Worm (Caenorhabditis elegans) whole organism, L4 larva: ENCODE data around the gene srw-40.
A peak's percentile ranks its signal among the peaks of the same experiment; 100 is the strongest.

Experiments
- F44E2.7 ChIP-seq: fragments of 200-800 bp; sonication (Bioruptor generic); IDR thresholded peaks from 2 replicates; pipeline ENCODE4 v2.1.2; 2022; ENCODE audit warnings: missing genetic modification characterization, missing compliant biosample characterization
- T20F7.1 ChIP-seq: fragments of 200-800 bp; sonication (Bioruptor generic); optimal IDR thresholded peaks from 2 replicates; lab custom pipeline; 2018; ENCODE audit warnings: mild to moderate bottlenecking, missing genetic modification characterization, missing compliant biosample characterization
- T26A8.4 ChIP-seq: fragments of 200-800 bp; sonication (Bioruptor generic); IDR thresholded peaks from 2 replicates; pipeline ENCODE4 v1.3.6; 2022; ENCODE audit warnings: missing genetic modification characterization, missing compliant biosample characterization
- Y5F2A.4 ChIP-seq: fragments of 200-800 bp; sonication (Bioruptor generic); optimal IDR thresholded peaks from 2 replicates; lab custom pipeline; 2018; ENCODE audit warnings: mild to moderate bottlenecking, missing genetic modification characterization, missing compliant biosample characterization
- ZK337.2 ChIP-seq: fragments of 200-800 bp; sonication (Bioruptor generic); IDR thresholded peaks from 2 replicates; pipeline ENCODE4 v1.3.6; 2022; ENCODE audit warnings: missing genetic modification reagents, missing genetic modification characterization, missing compliant biosample characterization
- aha-1 ChIP-seq: fragments of 150-350 bp; peaks from one replicate; lab custom pipeline; 2014; ENCODE audit warnings: missing biosample characterization, missing genetic modification characterization
- ama-1 ChIP-seq: fragments of 150-350 bp; optimal IDR thresholded peaks from 2 replicates; lab custom pipeline; 2014; ENCODE audit warnings: inconsistent platforms, mixed read lengths
- ceh-28 ChIP-seq: fragments of 150-350 bp; optimal IDR thresholded peaks from 2 replicates; lab custom pipeline; 2014; ENCODE audit warnings: missing biosample characterization, missing genetic modification reagents, missing genetic modification characterization
- ceh-62 ChIP-seq: sonication (generic microtip); optimal IDR thresholded peaks from 2 replicates; lab custom pipeline; 2017; ENCODE audit warnings: missing biosample characterization, missing genetic modification characterization
- ceh-82 ChIP-seq: sonication (generic microtip); optimal IDR thresholded peaks from 2 replicates; lab custom pipeline; 2017; ENCODE audit warnings: missing biosample characterization, missing genetic modification characterization
- ces-1 ChIP-seq: fragments of 150-350 bp; sonication (generic microtip); optimal IDR thresholded peaks from 4 replicates; lab custom pipeline; 2014; ENCODE audit warnings: missing biosample characterization, missing genetic modification reagents, missing genetic modification characterization
- cey-2 ChIP-seq: sonication (generic microtip); optimal IDR thresholded peaks from 3 replicates; lab custom pipeline; 2017; ENCODE audit warnings: missing genetic modification characterization, mild to moderate bottlenecking, missing compliant biosample characterization, antibody characterized with exemption, borderline replicate concordance; ENCODE audit not compliant: insufficient read depth
- daf-8 ChIP-seq: fragments of 200-800 bp; sonication (Bioruptor generic); IDR thresholded peaks from 2 replicates; pipeline ENCODE4 v1.3.6; 2022; ENCODE audit warnings: missing genetic modification characterization, missing compliant biosample characterization
- dpl-1 ChIP-seq: fragments of 150-350 bp; optimal IDR thresholded peaks from 2 replicates; lab custom pipeline; 2014; ENCODE audit warnings: missing biosample characterization, missing genetic modification reagents, missing genetic modification characterization
- dve-1 ChIP-seq: sonication (generic microtip); optimal IDR thresholded peaks from 2 replicates; lab custom pipeline; 2017; ENCODE audit warnings: antibody characterized with exemption, mild to moderate bottlenecking, missing genetic modification characterization, missing compliant biosample characterization; ENCODE audit not compliant: insufficient read depth
- egl-43 ChIP-seq: fragments of 200-800 bp; sonication (Bioruptor generic); IDR thresholded peaks from 2 replicates; pipeline ENCODE4 v1.3.6; 2022; ENCODE audit warnings: missing genetic modification reagents, missing genetic modification characterization, missing compliant biosample characterization
- fkh-10 ChIP-seq: fragments of 150-350 bp; optimal IDR thresholded peaks from 2 replicates; lab custom pipeline; 2014; ENCODE audit warnings: missing biosample characterization, missing genetic modification reagents, missing genetic modification characterization
- fos-1 ChIP-seq: fragments of 150-350 bp; optimal IDR thresholded peaks from 2 replicates; lab custom pipeline; 2014; ENCODE audit warnings: missing biosample characterization, missing genetic modification characterization
- lim-7 ChIP-seq: fragments of 200-800 bp; sonication (Bioruptor generic); IDR thresholded peaks from 2 replicates; pipeline ENCODE4 v1.3.6; 2022; ENCODE audit warnings: missing genetic modification characterization, missing compliant biosample characterization
- lin-29 ChIP-seq: fragments of 200-800 bp; sonication (Bioruptor generic); IDR thresholded peaks from 2 replicates; pipeline ENCODE4 v1.3.6; 2022; ENCODE audit warnings: missing genetic modification reagents, missing genetic modification characterization, missing compliant biosample characterization
- lin-38 ChIP-seq: fragments of 200-800 bp; sonication (Bioruptor generic); IDR thresholded peaks from 2 replicates; pipeline ENCODE4 v1.3.6; 2022; ENCODE audit warnings: missing genetic modification reagents, missing genetic modification characterization, missing compliant biosample characterization
- lin-39 ChIP-seq: fragments of 150-350 bp; optimal IDR thresholded peaks from 2 replicates; lab custom pipeline; 2014; ENCODE audit warnings: missing biosample characterization, missing genetic modification reagents, missing genetic modification characterization
- lsy-2 ChIP-seq, 2 experiments: fragments of 150-350 bp in 1 of 2; sonication (generic microtip) in 1 of 2; optimal IDR thresholded peaks; 2 replicates each; lab custom pipeline; 2014 to 2017; ENCODE audit warnings: missing biosample characterization in 2 of 2, missing genetic modification characterization in 2 of 2
- mep-1 ChIP-seq: fragments of 150-350 bp; sonication (generic microtip); optimal IDR thresholded peaks from 3 replicates; lab custom pipeline; 2014; ENCODE audit warnings: missing biosample characterization, missing genetic modification characterization
- mxl-2 ChIP-seq: fragments of 200-800 bp; sonication (Bioruptor generic); conservative IDR thresholded peaks from 2 replicates; pipeline ENCODE4 v1.3.6; 2022; ENCODE audit warnings: missing genetic modification reagents, missing genetic modification characterization, missing compliant biosample characterization
- nhr-237 ChIP-seq: sonication (generic microtip); optimal IDR thresholded peaks from 2 replicates; lab custom pipeline; 2017; ENCODE audit warnings: missing biosample characterization, missing genetic modification characterization
- nhr-25 ChIP-seq: sonication (generic microtip); optimal IDR thresholded peaks from 2 replicates; lab custom pipeline; 2017; ENCODE audit warnings: missing genetic modification characterization, mild to moderate bottlenecking, missing compliant biosample characterization, antibody characterized with exemption, moderate library complexity, borderline replicate concordance; ENCODE audit not compliant: insufficient read depth
- nhr-77 ChIP-seq: fragments of 150-350 bp; optimal IDR thresholded peaks from 2 replicates; lab custom pipeline; 2014; ENCODE audit warnings: missing biosample characterization, missing genetic modification characterization
- php-3 ChIP-seq: fragments of 200-800 bp; sonication (Bioruptor generic); IDR thresholded peaks from 2 replicates; pipeline ENCODE4 v1.3.6; 2022; ENCODE audit warnings: missing genetic modification reagents, missing genetic modification characterization, missing compliant biosample characterization
- pqm-1 ChIP-seq: sonication (generic microtip); optimal IDR thresholded peaks from 2 replicates; lab custom pipeline; 2017; ENCODE audit warnings: missing biosample characterization, missing genetic modification characterization
- rbr-2 ChIP-seq: sonication (generic microtip); optimal IDR thresholded peaks from 2 replicates; lab custom pipeline; 2016; ENCODE audit warnings: missing genotype, missing genetic modification characterization, missing compliant biosample characterization
- saeg-2 ChIP-seq: fragments of 200-800 bp; sonication (Bioruptor generic); IDR thresholded peaks from 2 replicates; pipeline ENCODE4 v1.3.6; 2022; ENCODE audit warnings: missing genetic modification reagents, missing genetic modification characterization, missing compliant biosample characterization
- sdz-12 ChIP-seq: fragments of 200-800 bp; sonication (Bioruptor generic); optimal IDR thresholded peaks from 2 replicates; lab custom pipeline; 2018; ENCODE audit warnings: mild to moderate bottlenecking, missing genetic modification characterization, missing compliant biosample characterization
- set-16 ChIP-seq: fragments of 200-800 bp; sonication (Bioruptor generic); IDR thresholded peaks from 2 replicates; pipeline ENCODE4 v1.3.6; 2022; ENCODE audit warnings: missing genetic modification reagents, missing genetic modification characterization, missing compliant biosample characterization
- snpc-1.2 ChIP-seq: fragments of 200-800 bp; sonication (Bioruptor generic); IDR thresholded peaks from 2 replicates; pipeline ENCODE4 v1.3.6; 2022; ENCODE audit warnings: missing genetic modification reagents, missing genetic modification characterization, missing compliant biosample characterization
- snpc-4 ChIP-seq: fragments of 150-350 bp; optimal IDR thresholded peaks from 2 replicates; lab custom pipeline; 2014; ENCODE audit warnings: missing biosample characterization, missing genetic modification characterization
- spr-1 ChIP-seq: sonication (generic microtip); optimal IDR thresholded peaks from 2 replicates; lab custom pipeline; 2016; ENCODE audit warnings: mild to moderate bottlenecking, missing genetic modification characterization, missing compliant biosample characterization
- tag-97 ChIP-seq: fragments of 200-800 bp; sonication (Bioruptor generic); IDR thresholded peaks from 2 replicates; pipeline ENCODE4 v1.3.6; 2022; ENCODE audit warnings: missing genetic modification characterization, missing compliant biosample characterization
- unc-130 ChIP-seq: sonication (generic microtip); optimal IDR thresholded peaks from 2 replicates; lab custom pipeline; 2016; ENCODE audit warnings: missing genetic modification reagents, missing genetic modification characterization, missing compliant biosample characterization
- unc-62 ChIP-seq, 3 experiments: fragments of 150-350 bp in 1 of 3; sonication (generic microtip); optimal IDR thresholded peaks in 2 of 3; peaks in 1 of 3; 1 replicate in 1 of 3; 2 replicates in 2 of 3; lab custom pipeline; 2014 to 2017; ENCODE audit warnings: missing biosample characterization in 3 of 3, missing genetic modification characterization in 3 of 3, missing genetic modification reagents in 3 of 3, missing genotype in 1 of 3
- zag-1 ChIP-seq: fragments of 150-350 bp; optimal IDR thresholded peaks from 2 replicates; lab custom pipeline; 2014; ENCODE audit warnings: missing biosample characterization, missing genetic modification characterization
- zip-11 ChIP-seq: fragments of 200-800 bp; sonication (Bioruptor generic); IDR thresholded peaks from 2 replicates; pipeline ENCODE4 v1.3.6; 2022; ENCODE audit warnings: missing genetic modification characterization, missing compliant biosample characterization
- zip-2 ChIP-seq: fragments of 150-350 bp; optimal IDR thresholded peaks from 2 replicates; lab custom pipeline; 2014; ENCODE audit warnings: missing biosample characterization, missing genetic modification characterization
- ztf-11 ChIP-seq: fragments of 150-350 bp; optimal IDR thresholded peaks from 2 replicates; lab custom pipeline; 2014; ENCODE audit warnings: missing biosample characterization, missing genetic modification characterization

srw-40 gene

DNA sequence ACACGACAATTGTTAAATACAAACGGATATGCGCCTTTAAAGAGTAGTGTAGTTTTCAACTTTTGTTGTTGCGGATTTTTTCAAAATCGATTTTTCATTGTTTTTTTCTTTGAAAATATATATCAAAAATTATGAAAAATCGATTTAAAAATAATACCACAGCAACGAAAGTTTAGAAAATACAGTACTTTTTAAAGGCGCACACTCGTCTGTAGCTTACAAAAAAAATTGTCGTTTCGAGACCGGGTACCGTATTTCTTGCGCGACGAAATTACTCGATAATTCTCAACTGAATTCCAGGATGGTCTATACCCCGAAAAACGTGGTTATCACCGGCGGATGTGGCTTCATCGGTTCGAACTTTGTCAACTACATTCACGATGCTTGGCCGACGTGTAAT is 21.1 kb downstream of the srw-40 start, which contains the start of gene rml-4:
Gene rml-4, plus strand, starts transcription at position 301 of the 400 bp plus-strand sequence.
- TF ChIP-seq nhr-25 (tag; lab: Kevin White, UChicago), result no peak
- no peak for TF ChIP-seq lin-29 (GFP tag; lab: Robert Waterston, UW)
- no peak for TF ChIP-seq cey-2 (tag; lab: Kevin White, UChicago)
- no peak for TF ChIP-seq T26A8.4
- TF ChIP-seq mxl-2 (GFP tag; lab: Robert Waterston, UW), result no peak
- no peak for TF ChIP-seq ceh-82 (tag; lab: Kevin White, UChicago)
- TF ChIP-seq zag-1, result no peak
- no peak for TF ChIP-seq nhr-237 (tag; lab: Kevin White, UChicago)
- no peak for TF ChIP-seq lim-7 (GFP tag; lab: Robert Waterston, UW)
- no peak for TF ChIP-seq dve-1 (tag; lab: Kevin White, UChicago)

DNA sequence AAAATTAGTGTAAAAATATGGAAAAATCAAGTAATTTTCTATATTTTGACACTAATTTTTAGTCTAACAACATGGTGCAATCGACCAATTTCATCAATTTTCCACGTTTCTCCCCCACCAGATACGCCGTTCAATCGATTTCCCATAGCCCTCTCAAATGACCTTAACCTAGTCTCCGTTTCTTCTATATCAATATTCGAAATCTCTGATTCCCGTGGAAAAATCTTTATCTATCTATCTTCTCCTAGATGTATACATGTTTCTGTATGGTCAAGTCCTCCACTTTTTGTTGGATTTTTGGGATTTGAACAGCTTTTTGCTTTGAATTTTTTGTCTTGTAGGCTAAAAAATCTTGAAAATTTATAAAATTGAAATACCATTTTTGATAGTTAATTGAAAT is 21.7 kb downstream of the srw-40 start:
- TF ChIP-seq ztf-11 (tag; lab: Kevin White, UChicago), result no peak
- no peak for TF ChIP-seq spr-1
- no peak for TF ChIP-seq F44E2.7
- no peak for TF ChIP-seq ceh-28 (tag; lab: Kevin White, UChicago)
- TF ChIP-seq T20F7.1 (GFP tag; lab: Kevin White, UChicago), result no peak
- TF ChIP-seq set-16 (GFP tag; lab: Robert Waterston, UW), result no peak
- no peak for TF ChIP-seq dpl-1
- TF ChIP-seq egl-43 (GFP tag; lab: Robert Waterston, UW), result no peak
- TF ChIP-seq nhr-77, result no peak

DNA sequence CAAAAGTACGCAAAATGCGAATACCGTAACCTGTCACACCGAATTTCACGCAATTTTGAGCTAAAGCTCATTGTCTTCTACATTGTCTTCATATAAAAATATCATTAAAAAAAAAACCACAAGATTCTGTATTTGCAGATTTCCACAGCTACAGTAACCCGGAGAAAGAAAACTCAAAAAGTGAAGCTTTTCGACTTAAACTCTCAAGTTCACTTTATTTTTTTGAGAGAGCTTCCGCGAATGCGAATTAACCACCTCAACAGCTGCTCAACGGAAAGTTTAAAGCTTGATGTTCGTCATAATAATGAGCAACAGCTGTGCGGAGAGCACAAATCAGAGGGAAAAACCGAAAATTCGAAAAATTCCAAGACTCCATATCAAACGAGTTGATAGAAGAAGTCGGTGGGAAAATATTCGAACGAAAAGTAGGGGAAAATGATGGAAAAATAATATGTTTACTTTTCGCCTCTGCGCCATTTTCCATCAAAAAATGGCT is 22.8 kb downstream of the srw-40 start:
- no peak for TF ChIP-seq zag-1
- no peak for TF ChIP-seq lsy-2 (tag; optimal IDR thresholded peaks at IDR 0.05; lab: Kevin White, UChicago)
- TF ChIP-seq ces-1 (GFP tag; lab: Kevin White, UChicago), result no peak
- no peak for TF ChIP-seq snpc-4 (tag; lab: Kevin White, UChicago)
- no peak for TF ChIP-seq ceh-62 (tag; lab: Kevin White, UChicago)
- peak; percentile 64 for TF ChIP-seq aha-1 (tag; lab: Kevin White, UChicago)
- no peak for TF ChIP-seq snpc-1.2
- TF ChIP-seq ama-1 (lab: Kevin White, UChicago), result no peak
- TF ChIP-seq mxl-2 (GFP tag; lab: Robert Waterston, UW), result no peak
- no peak for TF ChIP-seq ZK337.2 (GFP tag; lab: Robert Waterston, UW)
- no peak for TF ChIP-seq zip-11 (GFP tag; lab: Robert Waterston, UW)
- TF ChIP-seq mep-1 (tag; lab: Kevin White, UChicago), result no peak
- TF ChIP-seq unc-62 (GFP tag; optimal IDR thresholded peaks at IDR 0.05 in 1 of 2; lab: Kevin White, UChicago), result peak in 1 of 2 experiments; percentile 55
- TF ChIP-seq unc-62 (tag; optimal IDR thresholded peaks at IDR 0.05; lab: Kevin White, UChicago), result no peak

DNA sequence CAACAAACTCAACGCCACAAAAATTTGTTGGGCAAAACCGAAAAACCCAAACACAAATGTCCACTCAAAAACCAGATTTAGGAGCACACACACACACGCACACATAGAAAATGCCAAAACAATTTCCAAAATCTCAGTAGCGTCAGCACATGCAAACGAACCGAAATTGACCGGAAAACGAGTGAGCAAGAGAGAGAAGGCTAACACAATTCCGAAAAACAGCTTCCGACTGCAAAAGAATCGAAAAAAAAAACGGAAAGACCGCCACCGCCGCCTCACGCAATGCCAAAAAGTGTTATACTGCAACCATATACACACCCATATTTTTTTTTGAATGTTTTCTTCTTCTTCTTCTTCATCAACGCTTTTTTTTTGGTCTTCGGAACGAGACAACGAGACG is 24.1 kb downstream of the srw-40 start:
- no peak for TF ChIP-seq tag-97
- no peak for TF ChIP-seq ztf-11 (tag; lab: Kevin White, UChicago)
- TF ChIP-seq fkh-10, result peak; percentile 10
- TF ChIP-seq lim-7 (GFP tag; lab: Robert Waterston, UW), result no peak
- TF ChIP-seq ces-1 (GFP tag; lab: Kevin White, UChicago), result peak; percentile 4
- no peak for TF ChIP-seq daf-8 (GFP tag; lab: Robert Waterston, UW)

DNA sequence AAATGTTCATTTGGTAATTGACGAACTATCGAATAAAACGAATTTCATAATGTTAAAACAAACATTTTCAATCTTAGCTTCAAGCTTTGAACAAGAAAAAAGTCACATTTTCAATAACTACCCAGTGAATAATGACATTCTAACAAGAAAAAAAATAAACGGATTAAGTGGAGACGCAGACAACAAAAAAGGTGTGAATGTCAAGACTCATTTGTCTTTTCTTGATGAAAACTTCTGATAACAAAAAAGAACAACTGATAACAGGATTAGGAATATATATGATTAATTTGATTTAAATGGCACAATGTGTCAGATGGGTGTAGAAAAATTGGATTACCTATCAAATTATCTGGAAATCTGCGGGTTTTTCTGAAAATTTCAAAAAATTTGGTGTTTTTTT is 27.3 kb downstream of the srw-40 start:
- no peak for TF ChIP-seq snpc-4 (tag; lab: Kevin White, UChicago)
- TF ChIP-seq T20F7.1 (GFP tag; lab: Kevin White, UChicago), result no peak
- no peak for TF ChIP-seq lin-38
- no peak for TF ChIP-seq fos-1 (tag; lab: Kevin White, UChicago)
- no peak for TF ChIP-seq unc-130 (GFP tag; lab: Kevin White, UChicago)
- TF ChIP-seq sdz-12, result no peak
- peak in 1 of 2 experiments; percentile 27 for TF ChIP-seq unc-62 (GFP tag; optimal IDR thresholded peaks at IDR 0.05 in 1 of 2; lab: Kevin White, UChicago)
- no peak for TF ChIP-seq unc-62 (tag; optimal IDR thresholded peaks at IDR 0.05; lab: Kevin White, UChicago)
- TF ChIP-seq zip-2, result no peak
- no peak for TF ChIP-seq rbr-2 (tag; lab: Kevin White, UChicago)
- TF ChIP-seq php-3, result no peak
- TF ChIP-seq pqm-1, result peak; percentile 5
- TF ChIP-seq ces-1 (GFP tag; lab: Kevin White, UChicago), result no peak
- TF ChIP-seq Y5F2A.4, result no peak
- no peak for TF ChIP-seq zip-11 (GFP tag; lab: Robert Waterston, UW)
- TF ChIP-seq saeg-2, result no peak
- TF ChIP-seq lin-39 (tag; lab: Kevin White, UChicago), result no peak
- TF ChIP-seq ZK337.2 (GFP tag; lab: Robert Waterston, UW), result no peak
